Worm (Caenorhabditis elegans) whole organism, L4 larva: ENCODE results near the gene C05D10.4.
"Not testable (repeated sequence)": the region's sequence is repeated elsewhere in the genome, so short reads cannot be mapped to it uniquely, and the experiment has no call there.

Source experiments
- arid-1 ChIP-seq: fragments of 200-800 bp; sonication (Bioruptor generic); conservative IDR thresholded peaks from 2 replicates; pipeline ENCODE4 v1.3.6; 2022; ENCODE audit warnings: missing genetic modification reagents, missing genetic modification characterization, missing compliant biosample characterization
- ces-1 ChIP-seq: fragments of 150-350 bp; sonication (generic microtip); optimal IDR thresholded peaks from 4 replicates; lab custom pipeline; 2014; ENCODE audit warnings: missing biosample characterization, missing genetic modification reagents, missing genetic modification characterization
- mep-1 ChIP-seq: fragments of 150-350 bp; sonication (generic microtip); optimal IDR thresholded peaks from 3 replicates; lab custom pipeline; 2014; ENCODE audit warnings: missing biosample characterization, missing genetic modification characterization
- nhr-76 ChIP-seq: fragments of 150-350 bp; optimal IDR thresholded peaks from 2 replicates; lab custom pipeline; 2014; ENCODE audit warnings: missing biosample characterization, missing genetic modification characterization

ce11 chrIII:6064779-6065178 is 37.9 kb downstream of the C05D10.4 start:
- not testable (repeated sequence) for TF ChIP-seq nhr-76 (tag; lab: Kevin White, UChicago); arid-1 (GFP tag; lab: Robert Waterston, UW); mep-1 (tag; lab: Kevin White, UChicago); ces-1
